Worm (Caenorhabditis elegans): Measurements from ENCODE around the gene fut-4.

fut-4 gene

DNA sequence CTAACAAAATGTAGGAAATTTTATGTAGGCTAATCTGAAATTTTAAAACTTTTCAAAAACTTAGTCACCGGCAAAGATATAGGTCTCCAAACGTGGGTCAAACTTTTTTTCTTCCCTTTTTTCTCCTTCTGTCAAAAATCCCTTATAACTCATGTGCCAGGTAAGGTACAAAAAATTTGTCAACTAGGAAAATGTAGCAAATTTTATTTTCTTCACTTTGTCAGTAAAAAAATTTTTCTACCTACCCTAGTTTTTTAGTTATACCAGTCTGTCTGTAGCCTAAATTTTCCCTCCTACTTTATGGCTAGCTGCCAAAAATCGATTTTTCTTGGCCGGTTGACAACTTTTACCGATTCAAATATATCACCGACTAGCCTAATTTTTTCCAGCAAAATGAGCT lies 5.7 kb downstream of the fut-4 start, which contains the start of gene set-13:
set-13 (plus strand) TSS at position 301 of the 400 bp plus-strand sequence.
- TF ChIP-seq C16A3.4 (tag; optimal IDR thresholded peaks at IDR 0.05) (no peak), F16B12.6 (tag; optimal IDR thresholded peaks at IDR 0.05) (no peak), ceh-82 (tag; optimal IDR thresholded peaks at IDR 0.05) (no peak), ceh-88 (GFP tag; IDR thresholded peaks at IDR 0.05) (no peak), hlh-4 (tag; optimal IDR thresholded peaks at IDR 0.05) (no peak), nhr-28 (tag; optimal IDR thresholded peaks at IDR 0.05) (no peak), ces-1 (GFP tag; optimal IDR thresholded peaks at IDR 0.05) (no peak)

DNA sequence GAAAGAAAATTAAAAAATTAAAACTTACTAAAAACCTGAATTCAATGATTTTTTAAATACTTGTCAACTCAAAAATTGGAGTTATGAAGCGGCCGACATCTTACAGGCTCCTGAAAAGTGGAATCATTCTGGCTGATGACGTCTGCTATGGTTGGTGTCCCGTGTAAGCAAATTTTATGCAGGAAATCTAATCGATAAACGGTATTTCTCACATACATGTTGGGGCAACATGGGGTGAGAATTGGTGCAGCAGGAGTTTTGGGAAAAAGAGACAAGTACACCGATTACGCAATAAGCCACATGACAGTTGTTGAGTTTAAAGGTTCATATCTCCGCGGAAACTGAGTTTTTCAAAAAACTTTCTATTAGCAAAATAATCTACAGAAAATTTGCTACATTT lies 6.9 kb downstream of the fut-4 start, which contains the start of gene K12H6.2:
K12H6.2 (minus strand) TSS at position 101 of the 400 bp plus-strand sequence.
- TF ChIP-seq pqm-1 (tag; optimal IDR thresholded peaks at IDR 0.05) (no peak), ceh-8 (GFP tag; optimal IDR thresholded peaks at IDR 0.05) (no peak), aha-1 (tag; optimal IDR thresholded peaks at IDR 0.05) (no peak), lsy-2 (tag; optimal IDR thresholded peaks at IDR 0.05) (no peak)

DNA sequence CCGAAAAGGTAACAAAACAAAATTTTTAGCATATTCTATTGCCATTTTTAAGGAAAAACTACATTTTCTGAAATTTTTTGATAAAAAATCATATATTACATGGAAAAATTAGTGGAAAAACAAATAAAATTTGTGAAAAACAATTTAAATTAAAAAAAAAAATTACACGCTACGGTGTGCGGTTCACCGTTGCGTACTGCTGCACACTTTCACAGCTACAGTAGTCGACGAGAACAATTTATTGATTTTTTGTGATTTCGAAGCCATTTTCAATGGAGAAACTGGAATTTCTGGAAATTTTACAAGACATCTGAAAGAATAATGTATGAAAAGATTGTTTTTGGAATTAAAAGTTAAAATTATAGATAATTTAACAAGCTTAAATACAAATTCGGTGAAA lies 7.3 kb downstream of the fut-4 start:
- TF ChIP-seq vab-15 (tag; optimal IDR thresholded peaks at IDR 0.05) (no peak), rnt-1 (tag; optimal IDR thresholded peaks at IDR 0.05) (no peak), ztf-4 (tag; optimal IDR thresholded peaks at IDR 0.05) (no peak), pag-3 (tag; optimal IDR thresholded peaks at IDR 0.05; ENCODE audit: borderline replicate concordance, insufficient read depth) (no peak), snu-23 (GFP tag; optimal IDR thresholded peaks at IDR 0.05) (no peak), lin-35 (GFP tag; optimal IDR thresholded peaks at IDR 0.05) (no peak), nhr-19 (GFP tag; conservative IDR thresholded peaks at IDR 0.05) (no peak), hpl-2 (GFP tag; optimal IDR thresholded peaks at IDR 0.05) (no peak), lin-14 (GFP tag; optimal IDR thresholded peaks at IDR 0.05) (no peak), lin-15B (tag; optimal IDR thresholded peaks at IDR 0.05) (no peak), nhr-47 (tag; optimal IDR thresholded peaks at IDR 0.05) (no peak), nhr-12 (tag; optimal IDR thresholded peaks at IDR 0.05) (no peak), lin-13 (GFP tag; optimal IDR thresholded peaks at IDR 0.05) (no peak), efl-1 (optimal IDR thresholded peaks at IDR 0.05) (no peak), efl-1 (GFP tag; optimal IDR thresholded peaks at IDR 0.05 in 1 of 2) (no peak), mdl-1 (tag; optimal IDR thresholded peaks at IDR 0.05) (no peak), pax-3 (tag; optimal IDR thresholded peaks at IDR 0.05) (no peak)

DNA sequence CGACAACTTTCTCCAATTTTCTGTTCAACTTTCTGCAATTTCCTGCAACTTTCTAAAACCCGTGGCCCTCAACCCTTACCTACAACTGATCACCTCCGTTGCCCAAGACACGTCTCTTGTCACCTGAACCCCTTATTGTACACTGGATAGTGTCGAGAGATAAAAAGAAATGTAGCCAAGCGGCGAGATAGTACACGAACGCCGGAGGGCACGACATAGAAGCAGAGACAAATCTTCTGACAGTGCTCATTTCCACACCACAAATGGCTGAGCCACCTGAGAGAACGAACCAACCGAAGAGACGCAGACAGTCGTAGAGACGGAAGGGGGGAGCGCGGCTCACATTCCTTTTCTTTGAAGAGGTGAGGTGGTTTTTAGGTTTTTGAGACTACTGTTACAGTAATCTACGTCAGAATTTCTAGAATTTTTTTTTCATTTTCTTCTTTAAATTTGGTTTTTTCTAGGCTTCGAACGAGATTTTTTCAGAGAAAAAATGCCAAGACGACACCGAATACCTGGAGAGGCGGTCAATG lies 14.6 kb downstream of the fut-4 start, which contains the start of gene K12H6.12:
K12H6.12 (plus strand) TSS at position 483 of the 533 bp plus-strand sequence.
- TF ChIP-seq lir-3 (tag; optimal IDR thresholded peaks at IDR 0.05; ENCODE audit: poor library complexity), result no peak
- TF ChIP-seq efl-1 (optimal IDR thresholded peaks at IDR 0.05), result peak in 1 of 2 experiments; percentile 28
- no peak for TF ChIP-seq efl-1 (GFP tag; optimal IDR thresholded peaks at IDR 0.05 in 1 of 2)
- TF ChIP-seq lin-39 (tag; optimal IDR thresholded peaks at IDR 0.05), result no peak
- peak; percentile 19 for TF ChIP-seq nhr-11 (tag; optimal IDR thresholded peaks at IDR 0.05)
- TF ChIP-seq ama-1 (optimal IDR thresholded peaks at IDR 0.05), result no peak
- TF ChIP-seq ceh-88 (GFP tag; IDR thresholded peaks at IDR 0.05), result no peak
- no peak for TF ChIP-seq ztf-4 (tag; optimal IDR thresholded peaks at IDR 0.05)
- TF ChIP-seq ceh-82 (tag; optimal IDR thresholded peaks at IDR 0.05), result peak in 1 of 3 experiments; percentile 1
- no peak for TF ChIP-seq mdl-1 (tag; optimal IDR thresholded peaks at IDR 0.05)

ce11 chrII:2805566-2805965 lies 16.8 kb downstream of the fut-4 start:
- TF ChIP-seq irx-1 (tag; optimal IDR thresholded peaks at IDR 0.05) (no peak), fkh-10 (GFP tag; optimal IDR thresholded peaks at IDR 0.05) (no peak), tlp-1 (tag; optimal IDR thresholded peaks at IDR 0.05) (no peak), blmp-1 (tag; optimal IDR thresholded peaks at IDR 0.05) (peak; percentile 18), nhr-47 (tag; optimal IDR thresholded peaks at IDR 0.05) (no peak), unc-130 (tag; optimal IDR thresholded peaks at IDR 0.05) (no peak), unc-98 (GFP tag; IDR thresholded peaks at IDR 0.05) (no peak), nhr-84 (tag; optimal IDR thresholded peaks at IDR 0.05) (no peak), zag-1 (tag; optimal IDR thresholded peaks at IDR 0.05) (no peak), unc-62 (GFP tag; optimal IDR thresholded peaks at IDR 0.05) (no peak), nhr-20 (tag; optimal IDR thresholded peaks at IDR 0.05) (peak; percentile 0), isw-1 (GFP tag; IDR thresholded peaks at IDR 0.05) (no peak), Y116A8C.19 (tag; optimal IDR thresholded peaks at IDR 0.05; ENCODE audit: borderline replicate concordance) (no peak), nhr-77 (tag; optimal IDR thresholded peaks at IDR 0.05) (no peak), aly-2 (tag; optimal IDR thresholded peaks at IDR 0.05) (no peak), lir-3 (tag; optimal IDR thresholded peaks at IDR 0.05; ENCODE audit: poor library complexity) (no peak), tbx-2 (tag; optimal IDR thresholded peaks at IDR 0.05) (no peak), ceh-82 (tag; optimal IDR thresholded peaks at IDR 0.05) (no peak)
